Fruit fly (Drosophila melanogaster): ENCODE data around the gene Or85f.
A peak's percentile ranks its signal among the peaks of the same experiment; 100 is the strongest.

Gene Or85f

DNA sequence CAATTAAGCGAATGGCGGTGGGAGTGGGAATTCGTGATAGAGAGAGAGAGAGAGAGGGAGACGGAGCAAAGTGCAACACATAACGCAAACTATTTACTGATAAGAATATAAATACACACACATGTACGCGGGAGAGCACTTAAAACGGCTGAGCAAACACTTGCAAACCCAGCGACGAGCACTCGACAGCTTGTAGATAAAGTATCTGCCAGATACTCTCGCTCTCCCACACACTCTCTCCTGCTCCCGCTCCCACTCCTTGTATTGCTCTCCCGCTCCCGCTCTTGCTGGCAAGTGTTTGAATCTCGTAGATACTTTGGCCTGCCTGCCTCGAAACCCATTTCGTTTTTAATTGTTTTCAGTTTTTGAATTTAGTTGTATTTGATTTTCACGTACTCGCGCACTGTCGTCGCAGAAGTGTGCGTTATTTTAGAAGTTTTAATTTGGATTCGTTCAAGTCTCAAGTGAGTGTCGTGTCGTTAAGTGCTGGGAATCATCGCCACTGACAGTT lies 30.3 kb downstream of the Or85f start (continued):
- TF ChIP-seq CG14860 (GFP tag; IDR thresholded peaks at IDR 0.05; ENCODE audit: partially characterized antibody), result no peak
- TF ChIP-seq Spps (tag; optimal IDR thresholded peaks at IDR 0.05), result no peak
- TF ChIP-seq hth (optimal IDR thresholded peaks at IDR 0.05), result no peak
- TF ChIP-seq org-1 (GFP tag; optimal IDR thresholded peaks at IDR 0.05), result peak; percentile 51
- no peak for TF ChIP-seq CG33213 (GFP tag; optimal IDR thresholded peaks at IDR 0.05)
- TF ChIP-seq ab (GFP tag; optimal IDR thresholded peaks at IDR 0.05), result no peak
- TF ChIP-seq CG11093 (GFP tag; IDR thresholded peaks at IDR 0.05), result no peak
- peak; percentile 58 for TF ChIP-seq abd-A (tag; optimal IDR thresholded peaks at IDR 0.05)
- no peak for TF ChIP-seq Dad (GFP tag; optimal IDR thresholded peaks at IDR 0.05)
- peak; percentile 26 for TF ChIP-seq Hey (tag; optimal IDR thresholded peaks at IDR 0.05)
- peak; percentile 68 for TF ChIP-seq Lpt (GFP tag; optimal IDR thresholded peaks at IDR 0.05)
- no peak; the same call in 2 of the 3 replicates for TF ChIP-seq CG3726 (GFP tag; IDR thresholded peaks at IDR 0.05)
- TF ChIP-seq nom (GFP tag; optimal IDR thresholded peaks at IDR 0.05), result peak; percentile 95
- TF ChIP-seq CG3281 (GFP tag; optimal IDR thresholded peaks at IDR 0.05), result peak; percentile 48
- TF ChIP-seq onecut (GFP tag; IDR thresholded peaks at IDR 0.05), result peak; percentile 59; the same call in 1 of the 2 replicates
- peak; percentile 75 for TF ChIP-seq Fer1 (GFP tag; optimal IDR thresholded peaks at IDR 0.05)
- TF ChIP-seq nau (GFP tag; optimal IDR thresholded peaks at IDR 0.05), result peak; percentile 75
- no peak for TF ChIP-seq CG8388 (GFP tag; optimal IDR thresholded peaks at IDR 0.05)
- TF ChIP-seq Dbx (GFP tag; IDR thresholded peaks at IDR 0.05), result peak; percentile 58; the same call in 1 of the 3 replicates
- no peak for TF ChIP-seq NC2β (GFP tag; optimal IDR thresholded peaks at IDR 0.05)
- TF ChIP-seq CG10543 (GFP tag; optimal IDR thresholded peaks at IDR 0.05), result peak; percentile 60
- TF ChIP-seq CG3065 (GFP tag; optimal IDR thresholded peaks at IDR 0.05), result no peak
- TF ChIP-seq Elba2 (GFP tag; optimal IDR thresholded peaks at IDR 0.05), result no peak
- TF ChIP-seq CG17385 (GFP tag; optimal IDR thresholded peaks at IDR 0.05), result peak; percentile 58
- TF ChIP-seq Camta (GFP tag; optimal IDR thresholded peaks at IDR 0.05), result no peak
- no peak for TF ChIP-seq Six4 (GFP tag; optimal IDR thresholded peaks at IDR 0.05)
- no peak for TF ChIP-seq dysf (GFP tag; IDR thresholded peaks at IDR 0.05)
- peak; percentile 61; the same call in 1 of the 3 replicates for TF ChIP-seq so (GFP tag; IDR thresholded peaks at IDR 0.05)
- TF ChIP-seq CG15011 (GFP tag; optimal IDR thresholded peaks at IDR 0.05), result peak; percentile 52
- peak; percentile 84 for TF ChIP-seq CG6813 (GFP tag; optimal IDR thresholded peaks at IDR 0.05)
- peak; percentile 8 for TF ChIP-seq scrt (GFP tag; optimal IDR thresholded peaks at IDR 0.05)
- no peak for TF ChIP-seq Atf3 (GFP tag; optimal IDR thresholded peaks at IDR 0.05)
- no peak for TF ChIP-seq Max (GFP tag; optimal IDR thresholded peaks at IDR 0.05)
- TF ChIP-seq stc (GFP tag; IDR thresholded peaks at IDR 0.05), result peak; percentile 46
- no peak for TF ChIP-seq CG3847 (GFP tag; IDR thresholded peaks at IDR 0.05)
- TF ChIP-seq CG17186 (GFP tag; optimal IDR thresholded peaks at IDR 0.05), result no peak
- peak; percentile 38 for TF ChIP-seq exex (tag; optimal IDR thresholded peaks at IDR 0.05)
- TF ChIP-seq CG14014 (GFP tag; IDR thresholded peaks at IDR 0.05), result peak; percentile 65; the same call in 1 of the 2 replicates
- TF ChIP-seq CG16779 (GFP tag; IDR thresholded peaks at IDR 0.05), result 0 out of 2 replicates have a peak, but pooled peaks have one; percentile 30
- peak; percentile 25 for TF ChIP-seq MTF-1 (GFP tag; optimal IDR thresholded peaks at IDR 0.05; ENCODE audit: borderline replicate concordance)
- TF ChIP-seq CG10959 (GFP tag; IDR thresholded peaks at IDR 0.05), result no peak
- no peak for TF ChIP-seq D (optimal IDR thresholded peaks at IDR 0.05)
- peak; percentile 24 for TF ChIP-seq D (GFP tag; optimal IDR thresholded peaks at IDR 0.05)
- TF ChIP-seq CG6765 (GFP tag; optimal IDR thresholded peaks at IDR 0.05), result peak; percentile 74
- TF ChIP-seq chn (GFP tag; optimal IDR thresholded peaks at IDR 0.05), result peak; percentile 9
- TF ChIP-seq slbo (GFP tag; IDR thresholded peaks at IDR 0.05), result no peak
- TF ChIP-seq CG17568 (GFP tag; optimal IDR thresholded peaks at IDR 0.05), result peak; percentile 70
- TF ChIP-seq gcm2 (GFP tag; optimal IDR thresholded peaks at IDR 0.05), result peak; percentile 42
- no peak for TF ChIP-seq CG11696 (GFP tag; IDR thresholded peaks at IDR 0.05)
- peak; percentile 97 for TF ChIP-seq yki (optimal IDR thresholded peaks at IDR 0.05)
- peak; percentile 99 to 100 for TF ChIP-seq Trl (optimal IDR thresholded peaks at IDR 0.05)
- TF ChIP-seq Trl (GFP tag; optimal IDR thresholded peaks at IDR 0.05), result peak; percentile 62
